Worm (Caenorhabditis elegans) whole organism, late embryonic: ENCODE data around the gene F11A5.9.

ENCODE experiments used
- C38D4.7 ChIP-seq: fragments of 200-800 bp; sonication (Bioruptor generic); optimal IDR thresholded peaks from 2 replicates; lab custom pipeline; 2018; ENCODE audit warnings: mild to moderate bottlenecking, missing genetic modification characterization, moderate library complexity, missing compliant biosample characterization
- K02D7.2 ChIP-seq: sonication (generic microtip); optimal IDR thresholded peaks from 2 replicates; lab custom pipeline; 2017; ENCODE audit warnings: mild to moderate bottlenecking, missing genetic modification characterization, missing compliant biosample characterization
- T23F11.4 ChIP-seq: fragments of 200-800 bp; sonication (Bioruptor generic); optimal IDR thresholded peaks from 2 replicates; lab custom pipeline; 2018; ENCODE audit warnings: mild to moderate bottlenecking, missing genetic modification characterization, missing compliant biosample characterization
- ahr-1 ChIP-seq: sonication (generic microtip); optimal IDR thresholded peaks from 2 replicates; lab custom pipeline; 2016; ENCODE audit warnings: missing genetic modification characterization, missing compliant biosample characterization
- ama-1 ChIP-seq: fragments of 150-350 bp; optimal IDR thresholded peaks from 2 replicates; lab custom pipeline; 2014
- ceh-18 ChIP-seq: sonication (generic microtip); optimal IDR thresholded peaks from 2 replicates; lab custom pipeline; 2016; ENCODE audit warnings: missing genetic modification characterization, missing compliant biosample characterization
- ceh-22 ChIP-seq: sonication (generic microtip); optimal IDR thresholded peaks from 2 replicates; lab custom pipeline; 2017; ENCODE audit warnings: missing biosample characterization, missing genetic modification characterization
- ceh-24 ChIP-seq: sonication (generic microtip); optimal IDR thresholded peaks from 2 replicates; lab custom pipeline; 2016; ENCODE audit warnings: mild to moderate bottlenecking, missing genetic modification characterization, missing compliant biosample characterization
- ceh-30 ChIP-seq: fragments of 150-350 bp; optimal IDR thresholded peaks from 2 replicates; lab custom pipeline; 2014; ENCODE audit warnings: missing biosample characterization, missing genetic modification characterization
- ceh-31 ChIP-seq: sonication (generic microtip); optimal IDR thresholded peaks from 2 replicates; lab custom pipeline; 2016; ENCODE audit warnings: missing genetic modification characterization, missing compliant biosample characterization
- ceh-34 ChIP-seq: sonication (generic microtip); optimal IDR thresholded peaks from 2 replicates; lab custom pipeline; 2016; ENCODE audit warnings: mild to moderate bottlenecking, missing genetic modification characterization, missing compliant biosample characterization
- ceh-45 ChIP-seq: fragments of 200-800 bp; sonication (Bioruptor generic); IDR thresholded peaks from 2 replicates; pipeline ENCODE4 v1.3.6; 2022; ENCODE audit warnings: missing genetic modification reagents, missing genetic modification characterization, missing compliant biosample characterization
- ceh-9 ChIP-seq: sonication (generic microtip); optimal IDR thresholded peaks from 2 replicates; lab custom pipeline; 2016; ENCODE audit warnings: mild to moderate bottlenecking, missing genetic modification characterization, inconsistent platforms, missing compliant biosample characterization
- dve-1 ChIP-seq: sonication (generic microtip); optimal IDR thresholded peaks from 2 replicates; lab custom pipeline; 2017; ENCODE audit warnings: antibody characterized with exemption, mild to moderate bottlenecking, missing genetic modification characterization, missing compliant biosample characterization
- elt-2 ChIP-seq: sonication (generic microtip); optimal IDR thresholded peaks from 2 replicates; lab custom pipeline; 2016; ENCODE audit warnings: missing genetic modification reagents, missing genetic modification characterization, missing compliant biosample characterization
- elt-4 ChIP-seq: sonication (generic microtip); optimal IDR thresholded peaks from 2 replicates; lab custom pipeline; 2016; ENCODE audit warnings: missing genetic modification characterization, missing compliant biosample characterization
- ets-4 ChIP-seq: sonication (generic microtip); optimal IDR thresholded peaks from 2 replicates; lab custom pipeline; 2016; ENCODE audit warnings: missing genetic modification characterization, missing compliant biosample characterization
- fax-1 ChIP-seq: sonication (generic microtip); optimal IDR thresholded peaks from 2 replicates; lab custom pipeline; 2016; ENCODE audit warnings: missing genotype, missing genetic modification characterization, missing compliant biosample characterization
- fkh-10 ChIP-seq: fragments of 150-350 bp; optimal IDR thresholded peaks from 2 replicates; lab custom pipeline; 2014; ENCODE audit warnings: missing biosample characterization, missing genetic modification reagents, missing genetic modification characterization
- fkh-6 ChIP-seq: sonication (generic microtip); optimal IDR thresholded peaks from 2 replicates; lab custom pipeline; 2016; ENCODE audit warnings: missing genetic modification characterization, missing compliant biosample characterization
- gmeb-2 ChIP-seq: sonication (generic microtip); optimal IDR thresholded peaks from 2 replicates; lab custom pipeline; 2016; ENCODE audit warnings: missing genetic modification characterization, inconsistent platforms, missing compliant biosample characterization
- hlh-13 ChIP-seq: fragments of 200-800 bp; sonication (Bioruptor generic); optimal IDR thresholded peaks from 2 replicates; lab custom pipeline; 2018; ENCODE audit warnings: mild to moderate bottlenecking, missing genetic modification characterization, missing compliant biosample characterization
- hlh-15 ChIP-seq: sonication (generic microtip); optimal IDR thresholded peaks from 2 replicates; lab custom pipeline; 2016; ENCODE audit warnings: missing genetic modification characterization, missing compliant biosample characterization
- hlh-30 ChIP-seq: sonication (generic microtip); optimal IDR thresholded peaks from 2 replicates; lab custom pipeline; 2017; ENCODE audit warnings: antibody characterized with exemption, missing genetic modification characterization, missing compliant biosample characterization; ENCODE audit not compliant: insufficient read depth
- lin-11 ChIP-seq: fragments of 200-800 bp; sonication (Bioruptor generic); optimal IDR thresholded peaks from 2 replicates; lab custom pipeline; 2018; ENCODE audit warnings: mild to moderate bottlenecking, missing genetic modification characterization, missing compliant biosample characterization
- mec-3 ChIP-seq: sonication (generic microtip); optimal IDR thresholded peaks from 2 replicates; lab custom pipeline; 2016; ENCODE audit warnings: borderline replicate concordance, missing genetic modification characterization, missing compliant biosample characterization
- nfya-1 ChIP-seq: sonication (generic microtip); optimal IDR thresholded peaks from 2 replicates; lab custom pipeline; 2017; ENCODE audit warnings: missing genetic modification characterization, mild to moderate bottlenecking, missing compliant biosample characterization, antibody characterized with exemption, moderate library complexity
- nhr-11 ChIP-seq: fragments of 150-350 bp; optimal IDR thresholded peaks from 2 replicates; lab custom pipeline; 2014; ENCODE audit warnings: missing biosample characterization, missing genetic modification characterization
- npax-4 ChIP-seq: sonication (generic microtip); optimal IDR thresholded peaks from 2 replicates; lab custom pipeline; 2016; ENCODE audit warnings: missing genetic modification characterization, missing compliant biosample characterization
- odd-2 ChIP-seq: sonication (generic microtip); optimal IDR thresholded peaks from 2 replicates; lab custom pipeline; 2017; ENCODE audit warnings: antibody characterized with exemption, mild to moderate bottlenecking, missing genetic modification characterization, missing compliant biosample characterization
- pag-3 ChIP-seq: sonication (generic microtip); optimal IDR thresholded peaks from 2 replicates; lab custom pipeline; 2016; ENCODE audit warnings: missing compliant biosample characterization, missing genetic modification characterization, borderline replicate concordance
- pax-1 ChIP-seq: fragments of 150-350 bp; optimal IDR thresholded peaks from 2 replicates; lab custom pipeline; 2014; ENCODE audit warnings: missing biosample characterization, missing genetic modification characterization
- pha-4 ChIP-seq: fragments of 150-350 bp; optimal IDR thresholded peaks from 2 replicates; lab custom pipeline; 2018; ENCODE audit warnings: missing biosample characterization, missing genetic modification reagents, missing genetic modification characterization
- pqm-1 ChIP-seq: sonication (generic microtip); optimal IDR thresholded peaks from 2 replicates; lab custom pipeline; 2016; ENCODE audit warnings: missing genetic modification characterization, missing compliant biosample characterization
- ref-2 ChIP-seq: sonication (generic microtip); optimal IDR thresholded peaks from 2 replicates; lab custom pipeline; 2016; ENCODE audit warnings: missing genetic modification characterization, missing compliant biosample characterization
- rnt-1 ChIP-seq: sonication (generic microtip); optimal IDR thresholded peaks from 2 replicates; lab custom pipeline; 2016; ENCODE audit warnings: missing genetic modification characterization, missing compliant biosample characterization
- sdc-2 ChIP-seq: sonication (generic microtip); optimal IDR thresholded peaks from 2 replicates; lab custom pipeline; 2016; ENCODE audit warnings: missing genotype, missing genetic modification characterization, missing compliant biosample characterization
- sox-4 ChIP-seq: sonication (generic microtip); optimal IDR thresholded peaks from 2 replicates; lab custom pipeline; 2017; ENCODE audit warnings: mild to moderate bottlenecking, missing genetic modification characterization, inconsistent platforms, missing compliant biosample characterization
- syd-9 ChIP-seq: sonication (generic microtip); optimal IDR thresholded peaks from 2 replicates; lab custom pipeline; 2016; ENCODE audit warnings: mild to moderate bottlenecking, missing genetic modification characterization, moderate library complexity, missing compliant biosample characterization
- tbx-2 ChIP-seq: sonication (generic microtip); optimal IDR thresholded peaks from 2 replicates; lab custom pipeline; 2016; ENCODE audit warnings: missing genetic modification characterization, missing compliant biosample characterization
- tbx-7 ChIP-seq: sonication (generic microtip); optimal IDR thresholded peaks from 2 replicates; lab custom pipeline; 2016; ENCODE audit warnings: missing genotype, missing genetic modification characterization, missing compliant biosample characterization
- unc-55 ChIP-seq: sonication (generic microtip); optimal IDR thresholded peaks from 2 replicates; lab custom pipeline; 2017; ENCODE audit warnings: missing biosample characterization, missing genetic modification reagents, missing genetic modification characterization
- unc-86 ChIP-seq: sonication (generic microtip); optimal IDR thresholded peaks from 2 replicates; lab custom pipeline; 2016; ENCODE audit warnings: missing genetic modification characterization, missing compliant biosample characterization

Gene F11A5.9

ce11 chrV:16226581-16226980 is 11.9 kb downstream of the F11A5.9 start, which contains the start of gene F11A5.13:
Gene F11A5.13, minus strand, starts transcription at chrV:16226681.
- no peak for TF ChIP-seq ref-2 (tag; lab: Kevin White, UChicago)
- no peak for TF ChIP-seq ceh-18
- TF ChIP-seq ceh-24 (tag; lab: Kevin White, UChicago) = no peak
- no peak for TF ChIP-seq lin-11
- TF ChIP-seq tbx-7 (tag; lab: Kevin White, UChicago) = no peak
- TF ChIP-seq ama-1 = no peak
- no peak for TF ChIP-seq nhr-11 (tag; lab: Kevin White, UChicago)
- TF ChIP-seq C38D4.7 (GFP tag; lab: Kevin White, UChicago) = no peak
- no peak for TF ChIP-seq T23F11.4 (GFP tag; lab: Kevin White, UChicago)
- TF ChIP-seq fax-1 (tag; lab: Kevin White, UChicago) = no peak
- TF ChIP-seq rnt-1 (tag; lab: Kevin White, UChicago) = no peak
- no peak for TF ChIP-seq unc-86 (tag; lab: Kevin White, UChicago)
- TF ChIP-seq odd-2 (tag; lab: Kevin White, UChicago) = no peak
- TF ChIP-seq ceh-45 (GFP tag; lab: Robert Waterston, UW) = no peak
- TF ChIP-seq pag-3 (tag; lab: Kevin White, UChicago) = no peak
- TF ChIP-seq syd-9 (tag; lab: Kevin White, UChicago) = no peak
- TF ChIP-seq pax-1 (tag; lab: Kevin White, UChicago) = no peak
- TF ChIP-seq mec-3 = no peak

DNA sequence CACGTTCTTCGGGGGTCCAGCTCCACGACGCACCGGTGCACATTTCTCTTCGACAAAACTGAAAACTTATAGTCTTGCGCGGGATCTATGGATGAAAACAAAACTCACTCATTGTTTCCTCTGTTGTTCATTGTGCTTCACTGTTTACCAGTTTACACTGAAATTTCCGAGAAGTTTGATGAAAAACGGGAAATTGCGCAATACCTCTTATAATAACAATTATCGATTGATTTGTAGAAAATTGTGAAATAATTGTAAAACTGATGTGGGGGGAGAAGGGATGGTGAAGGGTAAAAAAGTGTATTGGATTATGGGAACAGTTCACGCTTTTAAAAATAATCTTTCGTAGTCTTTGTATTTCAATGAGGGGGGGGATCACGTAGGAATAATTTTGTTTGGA is 14.7 kb downstream of the F11A5.9 start:
- TF ChIP-seq K02D7.2 (tag; lab: Kevin White, UChicago) (no peak), pag-3 (tag; lab: Kevin White, UChicago) (no peak), npax-4 (tag; lab: Kevin White, UChicago) (no peak)

DNA sequence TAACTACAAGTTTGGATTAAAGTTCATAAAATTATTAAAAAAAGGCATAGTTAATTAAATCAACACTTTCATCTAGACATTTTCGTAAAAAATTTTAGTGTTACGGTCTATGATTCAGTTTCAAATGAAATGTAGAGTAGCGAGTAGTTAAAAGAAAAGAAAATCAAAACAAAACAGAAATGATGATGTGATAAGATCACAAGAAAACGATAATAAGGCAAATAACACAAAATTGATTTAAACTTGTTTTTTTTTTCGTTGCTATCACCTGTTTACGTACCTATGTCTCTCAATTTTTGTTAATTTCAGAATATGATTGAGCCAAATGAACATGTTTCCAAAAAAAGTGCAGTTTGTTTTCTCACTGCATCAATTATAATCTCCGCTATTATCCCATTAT is 15.2 kb downstream of the F11A5.9 start, which contains the start of the genes F21H7.2 and F21H7.12:
Gene F21H7.2, minus strand, starts transcription at position 101 of the 400 bp plus-strand sequence.
Gene F21H7.12, plus strand, starts transcription at position 270 of the 400 bp plus-strand sequence.
- TF ChIP-seq ceh-34 = no peak
- TF ChIP-seq ceh-31 (tag; lab: Kevin White, UChicago) = no peak
- no peak for TF ChIP-seq hlh-13
- TF ChIP-seq hlh-15 = no peak
- no peak for TF ChIP-seq syd-9 (tag; lab: Kevin White, UChicago)
- no peak for TF ChIP-seq lin-11
- no peak for TF ChIP-seq ahr-1
- TF ChIP-seq hlh-30 (tag; lab: Kevin White, UChicago) = no peak
- no peak for TF ChIP-seq elt-4
- no peak for TF ChIP-seq unc-55 (GFP tag; lab: Kevin White, UChicago)
- TF ChIP-seq ceh-9 = no peak
- TF ChIP-seq, all 69 proteins: peak for 0

ce11 chrV:16232180-16232579 is 17.5 kb downstream of the F11A5.9 start, which contains the start of gene gst-22:
Gene gst-22, minus strand, starts transcription at chrV:16232282.
- no peak for TF ChIP-seq pqm-1 (tag; lab: Kevin White, UChicago)
- no peak for TF ChIP-seq fkh-10 (GFP tag; lab: Kevin White, UChicago)
- peak; percentile 86 for TF ChIP-seq elt-2 (tag; lab: Kevin White, UChicago)

ce11 chrV:16233624-16234023 is 18.9 kb downstream of the F11A5.9 start, which contains the start of gene clec-233:
Gene clec-233, plus strand, starts transcription at chrV:16233924.
- no peak for TF ChIP-seq dve-1
- no peak for TF ChIP-seq ceh-30 (tag; lab: Kevin White, UChicago)
- no peak for TF ChIP-seq unc-55 (GFP tag; lab: Kevin White, UChicago)
- TF ChIP-seq nfya-1 (tag; lab: Kevin White, UChicago) = no peak
- TF ChIP-seq ets-4 (tag; lab: Kevin White, UChicago) = no peak
- TF ChIP-seq npax-4 (tag; lab: Kevin White, UChicago) = no peak
- TF ChIP-seq gmeb-2 (tag; lab: Kevin White, UChicago) = no peak
- TF ChIP-seq tbx-2 = no peak
- TF ChIP-seq sdc-2 (tag; lab: Kevin White, UChicago) = no peak
- no peak for TF ChIP-seq ceh-22 (tag; lab: Kevin White, UChicago)
- TF ChIP-seq sox-4 (tag; lab: Kevin White, UChicago) = no peak
- TF ChIP-seq fkh-6 (tag; lab: Kevin White, UChicago) = no peak
- no peak for TF ChIP-seq pha-4
- TF ChIP-seq pax-1 (tag; lab: Kevin White, UChicago) = no peak
- TF ChIP-seq K02D7.2 (tag; lab: Kevin White, UChicago) = no peak
- TF ChIP-seq syd-9 (tag; lab: Kevin White, UChicago) = no peak
